Worm (Caenorhabditis elegans) whole organism, L1 larva: Measurements from ENCODE around the gene R10D12.1.

Source experiments
- C04F5.9 ChIP-seq: sonication (generic microtip); optimal IDR thresholded peaks from 2 replicates; lab custom pipeline; 2016; ENCODE audit warnings: missing genetic modification characterization, missing compliant biosample characterization
- C16A3.4 ChIP-seq: fragments of 150-350 bp; optimal IDR thresholded peaks from 2 replicates; lab custom pipeline; 2014; ENCODE audit warnings: missing biosample characterization, missing genetic modification characterization
- C34B4.2 ChIP-seq: sonication (generic microtip); optimal IDR thresholded peaks from 2 replicates; lab custom pipeline; 2017; ENCODE audit warnings: mild to moderate bottlenecking, missing genetic modification characterization, missing compliant biosample characterization
- F16B12.6 ChIP-seq: fragments of 150-350 bp; optimal IDR thresholded peaks from 2 replicates; lab custom pipeline; 2014; ENCODE audit warnings: missing biosample characterization, missing genetic modification characterization
- Y116A8C.19 ChIP-seq: sonication (generic microtip); optimal IDR thresholded peaks from 2 replicates; lab custom pipeline; 2016; ENCODE audit warnings: missing compliant biosample characterization, missing genetic modification characterization, borderline replicate concordance
- aha-1 ChIP-seq: fragments of 150-350 bp; optimal IDR thresholded peaks from 2 replicates; lab custom pipeline; 2014; ENCODE audit warnings: missing biosample characterization, missing genetic modification characterization
- alr-1 ChIP-seq: fragments of 200-800 bp; sonication (Bioruptor generic); optimal IDR thresholded peaks from 2 replicates; lab custom pipeline; 2018; ENCODE audit warnings: borderline replicate concordance, mild to moderate bottlenecking, missing genetic modification characterization, missing compliant biosample characterization
- ama-1 ChIP-seq: fragments of 150-350 bp; optimal IDR thresholded peaks from 2 replicates; lab custom pipeline; 2014
- ceh-63 ChIP-seq: fragments of 200-800 bp; sonication (Bioruptor generic); optimal IDR thresholded peaks from 2 replicates; lab custom pipeline; 2018; ENCODE audit warnings: mild to moderate bottlenecking, missing genetic modification characterization, missing compliant biosample characterization
- ceh-88 ChIP-seq: fragments of 200-800 bp; sonication (Bioruptor generic); IDR thresholded peaks from 2 replicates; pipeline ENCODE4 v1.3.6; 2022; ENCODE audit warnings: missing genetic modification characterization, missing compliant biosample characterization
- ceh-90 ChIP-seq: sonication (generic microtip); optimal IDR thresholded peaks from 2 replicates; lab custom pipeline; 2016; ENCODE audit warnings: missing genetic modification characterization, missing compliant biosample characterization
- ces-1 ChIP-seq: fragments of 150-350 bp; optimal IDR thresholded peaks from 2 replicates; lab custom pipeline; 2014; ENCODE audit warnings: missing biosample characterization, missing genetic modification reagents, missing genetic modification characterization
- dpl-1 ChIP-seq, 3 experiments: fragments of 150-350 bp in 2 of 3; sonication (generic microtip) in 1 of 3; optimal IDR thresholded peaks; 2 replicates each; lab custom pipeline; 2014 to 2017; ENCODE audit warnings: missing biosample characterization in 3 of 3, missing genetic modification characterization in 3 of 3, missing genetic modification reagents in 3 of 3
- dsc-1 ChIP-seq: sonication (generic microtip); optimal IDR thresholded peaks from 2 replicates; lab custom pipeline; 2016; ENCODE audit warnings: mild to moderate bottlenecking, missing genetic modification characterization, missing compliant biosample characterization
- egl-13 ChIP-seq: sonication (generic microtip); optimal IDR thresholded peaks from 2 replicates; lab custom pipeline; 2016; ENCODE audit warnings: missing genotype, missing genetic modification reagents, missing genetic modification characterization, missing compliant biosample characterization
- egl-27 ChIP-seq, 2 experiments: fragments of 150-350 bp in 1 of 2; sonication (generic microtip); optimal IDR thresholded peaks; 3 replicates each; lab custom pipeline; 2017 to 2018; ENCODE audit warnings: missing biosample characterization in 2 of 2, missing genetic modification characterization in 2 of 2, missing genetic modification reagents in 2 of 2
- elt-2 ChIP-seq: sonication (generic microtip); optimal IDR thresholded peaks from 2 replicates; lab custom pipeline; 2016; ENCODE audit warnings: missing genetic modification characterization, mild to moderate bottlenecking, inconsistent platforms, missing compliant biosample characterization, missing genetic modification reagents
- elt-3 ChIP-seq, 6 experiments: fragments of 150-350 bp in 1 of 6; sonication (generic microtip); optimal IDR thresholded peaks; 2 replicates each; lab custom pipeline; 2017 to 2018; ENCODE audit warnings: missing biosample characterization in 6 of 6, missing genetic modification characterization in 6 of 6, inconsistent platforms in 1 of 6
- ets-5 ChIP-seq: fragments of 200-800 bp; sonication (Bioruptor generic); IDR thresholded peaks from 2 replicates; pipeline ENCODE4 v1.3.6; 2022; ENCODE audit warnings: missing genetic modification characterization, missing compliant biosample characterization
- fkh-8 ChIP-seq: sonication (generic microtip); optimal IDR thresholded peaks from 2 replicates; lab custom pipeline; 2016; ENCODE audit warnings: mild to moderate bottlenecking, missing genetic modification characterization, missing compliant biosample characterization
- hlh-17 ChIP-seq: fragments of 200-800 bp; sonication (Bioruptor generic); optimal IDR thresholded peaks from 2 replicates; lab custom pipeline; 2018; ENCODE audit warnings: missing genetic modification characterization, mild to moderate bottlenecking, missing compliant biosample characterization, moderate library complexity, borderline replicate concordance
- hlh-4 ChIP-seq: sonication (generic microtip); optimal IDR thresholded peaks from 2 replicates; lab custom pipeline; 2016; ENCODE audit warnings: mild to moderate bottlenecking, missing genetic modification characterization, missing compliant biosample characterization
- isw-1 ChIP-seq: fragments of 200-800 bp; sonication (Bioruptor generic); IDR thresholded peaks from 2 replicates; pipeline ENCODE4 v1.3.6; 2022; ENCODE audit warnings: missing genetic modification characterization, missing compliant biosample characterization
- lin-15B ChIP-seq: fragments of 150-350 bp; sonication (generic microtip); optimal IDR thresholded peaks from 3 replicates; lab custom pipeline; 2014; ENCODE audit warnings: missing biosample characterization, missing genetic modification characterization
- lir-3 ChIP-seq: sonication (generic microtip); optimal IDR thresholded peaks from 2 replicates; lab custom pipeline; 2016; ENCODE audit warnings: mild to moderate bottlenecking, missing genetic modification characterization, moderate library complexity, missing compliant biosample characterization; ENCODE audit not compliant: poor library complexity
- lsy-2 ChIP-seq, 2 experiments: fragments of 150-350 bp; optimal IDR thresholded peaks; 2 replicates each; lab custom pipeline; 2014; ENCODE audit warnings: missing biosample characterization in 2 of 2, missing genetic modification characterization in 2 of 2
- mab-9 ChIP-seq: fragments of 200-800 bp; sonication (Bioruptor generic); IDR thresholded peaks from 2 replicates; pipeline ENCODE4 v1.3.6; 2022; ENCODE audit warnings: missing genetic modification reagents, missing genetic modification characterization, missing compliant biosample characterization
- mdl-1 ChIP-seq, 2 experiments: fragments of 150-350 bp; optimal IDR thresholded peaks; 2 replicates each; lab custom pipeline; 2014 to 2017; ENCODE audit warnings: missing biosample characterization in 2 of 2, missing genetic modification characterization in 2 of 2, inconsistent platforms in 1 of 2
- mep-1 ChIP-seq: fragments of 150-350 bp; optimal IDR thresholded peaks from 2 replicates; lab custom pipeline; 2014; ENCODE audit warnings: missing biosample characterization, missing genetic modification characterization
- nhr-11 ChIP-seq: fragments of 150-350 bp; optimal IDR thresholded peaks from 2 replicates; lab custom pipeline; 2014; ENCODE audit warnings: missing biosample characterization, missing genetic modification characterization
- nhr-12 ChIP-seq: sonication (generic microtip); optimal IDR thresholded peaks from 2 replicates; lab custom pipeline; 2017; ENCODE audit warnings: missing biosample characterization, missing genetic modification characterization
- nhr-19 ChIP-seq: fragments of 200-800 bp; sonication (Bioruptor generic); conservative IDR thresholded peaks from 2 replicates; pipeline ENCODE4 v1.3.6; 2022; ENCODE audit warnings: missing genetic modification characterization, missing compliant biosample characterization
- nhr-20 ChIP-seq: sonication (generic microtip); optimal IDR thresholded peaks from 2 replicates; lab custom pipeline; 2016; ENCODE audit warnings: mild to moderate bottlenecking, missing genetic modification characterization, missing compliant biosample characterization
- nhr-28 ChIP-seq: fragments of 150-350 bp; optimal IDR thresholded peaks from 2 replicates; lab custom pipeline; 2014; ENCODE audit warnings: missing biosample characterization, missing genetic modification characterization
- nhr-47 ChIP-seq: sonication (generic microtip); optimal IDR thresholded peaks from 2 replicates; lab custom pipeline; 2016; ENCODE audit warnings: mild to moderate bottlenecking, missing genetic modification characterization, moderate library complexity, missing compliant biosample characterization
- nhr-71 ChIP-seq: sonication (generic microtip); optimal IDR thresholded peaks from 2 replicates; lab custom pipeline; 2016; ENCODE audit warnings: mild to moderate bottlenecking, missing genetic modification characterization, moderate library complexity, missing compliant biosample characterization
- nhr-77 ChIP-seq: fragments of 150-350 bp; optimal IDR thresholded peaks from 2 replicates; lab custom pipeline; 2014; ENCODE audit warnings: missing biosample characterization, missing genetic modification characterization
- nhr-84 ChIP-seq: sonication (generic microtip); optimal IDR thresholded peaks from 2 replicates; lab custom pipeline; 2017; ENCODE audit warnings: missing biosample characterization, missing genetic modification characterization
- nhr-85 ChIP-seq: sonication (generic microtip); peaks from one replicate; lab custom pipeline; 2016; ENCODE audit warnings: missing genetic modification characterization, inconsistent platforms, missing compliant biosample characterization
- pag-3 ChIP-seq: sonication (generic microtip); optimal IDR thresholded peaks from 2 replicates; lab custom pipeline; 2017; ENCODE audit warnings: missing genetic modification characterization, mild to moderate bottlenecking, missing compliant biosample characterization, antibody characterized with exemption, borderline replicate concordance; ENCODE audit not compliant: insufficient read depth
- pax-3 ChIP-seq: fragments of 200-800 bp; sonication (Bioruptor generic); optimal IDR thresholded peaks from 2 replicates; lab custom pipeline; 2018; ENCODE audit warnings: mild to moderate bottlenecking, missing genetic modification characterization, moderate library complexity, missing compliant biosample characterization
- rnt-1 ChIP-seq: sonication (generic microtip); optimal IDR thresholded peaks from 2 replicates; lab custom pipeline; 2016; ENCODE audit warnings: mild to moderate bottlenecking, missing genetic modification characterization, moderate library complexity, missing compliant biosample characterization
- skn-1 ChIP-seq: fragments of 150-350 bp; optimal IDR thresholded peaks from 2 replicates; lab custom pipeline; 2014; ENCODE audit warnings: missing biosample characterization, missing genetic modification characterization
- snu-23 ChIP-seq: sonication (generic microtip); optimal IDR thresholded peaks from 2 replicates; lab custom pipeline; 2016; ENCODE audit warnings: missing genetic modification characterization, missing compliant biosample characterization
- sox-4 ChIP-seq: sonication (generic microtip); optimal IDR thresholded peaks from 2 replicates; lab custom pipeline; 2016; ENCODE audit warnings: missing genetic modification characterization, missing compliant biosample characterization
- tbx-2 ChIP-seq: sonication (generic microtip); optimal IDR thresholded peaks from 2 replicates; lab custom pipeline; 2016; ENCODE audit warnings: missing genetic modification characterization, missing compliant biosample characterization
- unc-62 ChIP-seq: fragments of 150-350 bp; optimal IDR thresholded peaks from 2 replicates; lab custom pipeline; 2014; ENCODE audit warnings: missing biosample characterization, missing genetic modification reagents, missing genetic modification characterization
- vab-15 ChIP-seq: sonication (generic microtip); optimal IDR thresholded peaks from 2 replicates; lab custom pipeline; 2017; ENCODE audit warnings: missing genotype, mild to moderate bottlenecking, missing genetic modification characterization, missing compliant biosample characterization
- zip-4 ChIP-seq: fragments of 200-800 bp; sonication (Bioruptor generic); optimal IDR thresholded peaks from 2 replicates; lab custom pipeline; 2018; ENCODE audit warnings: mild to moderate bottlenecking, missing genetic modification characterization, moderate library complexity, missing compliant biosample characterization

The R10D12.1 gene

DNA sequence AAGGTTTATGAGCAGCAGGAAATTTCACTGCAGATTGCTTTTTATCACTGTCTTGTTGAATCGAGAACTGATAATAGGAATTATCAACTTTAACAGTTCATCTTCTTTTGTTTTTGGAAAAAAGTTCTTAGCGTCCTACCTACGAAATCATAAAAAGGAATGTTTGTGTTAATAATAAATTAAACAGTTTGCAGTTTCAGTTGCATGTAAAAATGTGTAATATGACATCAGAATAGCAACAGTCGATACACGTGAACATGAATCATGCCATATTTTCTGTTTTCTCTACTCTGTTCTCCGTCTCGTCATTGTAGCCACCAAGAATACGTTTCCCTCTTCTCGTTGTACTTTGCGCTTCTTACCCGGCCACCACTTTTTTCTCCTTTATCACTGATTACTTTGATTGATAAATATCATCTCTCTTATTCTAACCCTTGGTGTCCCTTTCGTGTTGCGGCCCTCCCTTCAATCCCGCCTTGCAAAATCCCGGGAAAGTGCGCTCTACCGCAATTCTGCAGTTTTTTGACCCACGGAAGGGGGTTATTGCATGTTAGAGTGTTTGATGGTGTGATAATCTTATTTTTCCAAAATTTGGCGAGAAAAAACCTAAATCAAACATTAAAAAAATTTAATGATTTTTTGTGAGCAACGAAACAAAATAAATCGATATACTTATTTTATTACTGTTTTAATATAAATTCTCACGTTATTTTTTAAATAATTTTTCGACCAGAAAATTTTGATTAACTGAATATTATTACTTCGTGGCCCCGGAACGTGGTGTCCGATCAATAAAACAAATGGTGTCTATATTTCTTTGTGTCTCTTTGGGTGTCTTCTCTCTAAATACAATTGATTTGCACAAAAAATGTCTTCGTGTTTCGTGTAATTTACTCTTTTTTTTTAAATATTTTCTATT lies 41.7 kb downstream of the R10D12.1 start, which contains the start of gene sptl-3 (continued):
- TF ChIP-seq C16A3.4 (tag; lab: Kevin White, UChicago) (peak; percentile 20), elt-3 (tag; optimal IDR thresholded peaks at IDR 0.05; lab: Kevin White, UChicago) (peak in 2 of 6 experiments; percentile 49 to 81), C04F5.9 (no peak), nhr-19 (GFP tag; lab: Robert Waterston, UW) (peak; percentile 53), ama-1 (no peak), egl-13 (no peak), hlh-17 (no peak), sox-4 (tag; lab: Kevin White, UChicago) (no peak), nhr-77 (tag; lab: Kevin White, UChicago) (no peak), C34B4.2 (tag; lab: Kevin White, UChicago) (no peak), dpl-1 (GFP tag; optimal IDR thresholded peaks at IDR 0.05; lab: Kevin White, UChicago) (peak in 2 of 3 experiments; percentile 22 to 55), pag-3 (tag; lab: Kevin White, UChicago) (no peak), lsy-2 (tag; optimal IDR thresholded peaks at IDR 0.05; lab: Kevin White, UChicago) (peak in 1 of 2 experiments; percentile 42), unc-62 (GFP tag; lab: Kevin White, UChicago) (no peak), nhr-11 (tag; lab: Kevin White, UChicago) (no peak), rnt-1 (tag; lab: Kevin White, UChicago) (peak; percentile 43), nhr-12 (tag; lab: Kevin White, UChicago) (no peak), nhr-84 (tag; lab: Kevin White, UChicago) (no peak), nhr-28 (no peak), mab-9 (no peak), zip-4 (GFP tag; lab: Kevin White, UChicago) (no peak), tbx-2 (peak; percentile 44), ets-5 (GFP tag; lab: Robert Waterston, UW) (no peak), ceh-63 (GFP tag; lab: Kevin White, UChicago) (no peak), pax-3 (no peak), nhr-71 (peak; percentile 75), ceh-90 (tag; lab: Kevin White, UChicago) (no peak), vab-15 (tag; lab: Kevin White, UChicago) (no peak), skn-1 (tag; lab: Kevin White, UChicago) (peak; percentile 48), aha-1 (tag; lab: Kevin White, UChicago) (no peak), nhr-47 (tag; lab: Kevin White, UChicago) (no peak), mdl-1 (tag; optimal IDR thresholded peaks at IDR 0.05; lab: Kevin White, UChicago) (peak in 1 of 2 experiments; percentile 61), alr-1 (tag; lab: Kevin White, UChicago) (no peak), lin-15B (tag; lab: Kevin White, UChicago) (no peak), elt-2 (tag; lab: Kevin White, UChicago) (peak; percentile 77), dsc-1 (tag; lab: Kevin White, UChicago) (no peak), snu-23 (GFP tag; lab: Kevin White, UChicago) (peak; percentile 65)

DNA sequence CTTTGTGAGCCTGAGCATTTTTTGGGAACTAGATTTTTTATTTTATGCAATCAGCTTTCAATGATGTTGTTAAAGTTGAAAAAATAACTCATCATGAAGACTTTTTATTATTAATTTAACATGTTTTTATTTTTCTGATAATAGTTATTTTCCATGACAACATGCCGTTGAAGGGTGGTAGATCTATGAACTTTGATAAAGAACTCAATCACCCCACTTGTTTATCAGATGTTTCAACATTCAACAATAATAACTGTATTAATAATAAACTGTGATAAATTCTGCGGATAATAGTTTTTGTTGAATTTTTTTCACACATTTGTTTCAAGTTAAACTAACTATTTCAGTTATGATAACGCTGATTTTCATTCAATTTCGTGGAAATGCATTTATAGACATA lies 43.0 kb downstream of the R10D12.1 start:
- TF ChIP-seq isw-1 (GFP tag; lab: Robert Waterston, UW) (no peak), nhr-20 (tag; lab: Kevin White, UChicago) (peak; percentile 33), pax-3 (no peak), nhr-11 (tag; lab: Kevin White, UChicago) (no peak), F16B12.6 (no peak), hlh-4 (tag; lab: Kevin White, UChicago) (no peak), nhr-19 (GFP tag; lab: Robert Waterston, UW) (0 out of 2 replicates have a peak, but pooled peaks have one; percentile 13), fkh-8 (tag; lab: Kevin White, UChicago) (no peak), lir-3 (tag; lab: Kevin White, UChicago) (no peak), Y116A8C.19 (tag; lab: Kevin White, UChicago) (no peak), ceh-88 (GFP tag; lab: Robert Waterston, UW) (no peak), mep-1 (tag; lab: Kevin White, UChicago) (no peak), lsy-2 (tag; optimal IDR thresholded peaks at IDR 0.05; lab: Kevin White, UChicago) (no peak), elt-2 (tag; lab: Kevin White, UChicago) (peak; percentile 59), nhr-85 (peak; percentile 63), ces-1 (no peak), skn-1 (tag; lab: Kevin White, UChicago) (no peak), dsc-1 (tag; lab: Kevin White, UChicago) (no peak), egl-27 (tag; optimal IDR thresholded peaks at IDR 0.05; lab: Kevin White, UChicago) (no peak), ceh-90 (tag; lab: Kevin White, UChicago) (no peak), nhr-71 (peak; percentile 40), C16A3.4 (tag; lab: Kevin White, UChicago) (no peak)
